Worm (Caenorhabditis elegans): Measurements from ENCODE around the gene lbp-4.
A peak's percentile ranks its signal among the peaks of the same experiment; 100 is the strongest.

lbp-4 gene

ce11 chrV:7826362-7826761, 6.0 kb downstream of the lbp-4 start:
- TF ChIP-seq B0019.2 (GFP tag; conservative IDR thresholded peaks at IDR 0.05) (no peak), snpc-3.4 (tag; optimal IDR thresholded peaks at IDR 0.05) (no peak), tlf-1 (GFP tag; optimal IDR thresholded peaks at IDR 0.05) (no peak), bed-2 (GFP tag; IDR thresholded peaks at IDR 0.05) (no peak), fkh-3 (tag; optimal IDR thresholded peaks at IDR 0.05) (no peak), dpff-1 (tag; optimal IDR thresholded peaks at IDR 0.05) (no peak), attf-5 (GFP tag; optimal IDR thresholded peaks at IDR 0.05) (no peak), F57A8.1 (GFP tag; optimal IDR thresholded peaks at IDR 0.05) (no peak), zfh-2 (GFP tag; conservative IDR thresholded peaks at IDR 0.05) (no peak), dox-1 (GFP tag; IDR thresholded peaks at IDR 0.05) (no peak)

DNA sequence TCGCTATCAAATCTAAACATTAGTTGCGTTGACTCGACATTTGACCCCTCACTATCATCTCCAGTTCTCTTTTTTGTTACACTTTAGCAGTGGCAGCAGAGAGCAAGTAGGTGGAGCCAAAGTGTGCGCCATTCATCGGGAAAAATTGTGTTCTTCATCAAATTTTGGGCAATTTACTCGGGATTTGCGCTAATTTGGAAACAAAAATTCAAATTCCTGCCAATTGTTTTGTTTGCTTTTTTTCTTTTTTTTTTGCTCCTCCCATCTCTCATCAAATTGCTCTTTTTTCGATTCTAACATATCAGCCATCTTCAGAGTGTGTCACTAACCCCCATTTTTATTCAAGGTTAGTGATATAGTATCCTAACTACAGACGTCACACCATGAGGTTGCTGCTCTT, 6.5 kb downstream of the lbp-4 start, which contains the start of gene mig-6:
Gene mig-6, plus strand, starts transcription at position 301 of the 400 bp plus-strand sequence.
- TF ChIP-seq hlh-12 (tag; optimal IDR thresholded peaks at IDR 0.05) = no peak
- no peak for TF ChIP-seq gei-17 (GFP tag; optimal IDR thresholded peaks at IDR 0.05)
- no peak for TF ChIP-seq cebp-1 (GFP tag; IDR thresholded peaks at IDR 0.05)
- no peak for TF ChIP-seq cebp-1 (tag; optimal IDR thresholded peaks at IDR 0.05)
- TF ChIP-seq nfya-2 (GFP tag; IDR thresholded peaks at IDR 0.05) = no peak
- TF ChIP-seq ztf-3 (GFP tag; optimal IDR thresholded peaks at IDR 0.05) = no peak
- no peak for TF ChIP-seq madf-8 (GFP tag; conservative IDR thresholded peaks at IDR 0.05)
- no peak for TF ChIP-seq K12H6.12 (tag; optimal IDR thresholded peaks at IDR 0.05)
- no peak for TF ChIP-seq ceh-58 (GFP tag; IDR thresholded peaks at IDR 0.05)
- no peak for TF ChIP-seq somi-1 (GFP tag; optimal IDR thresholded peaks at IDR 0.05)
- no peak for TF ChIP-seq aptf-3 (GFP tag; IDR thresholded peaks at IDR 0.05)

ce11 chrV:7830952-7831351, 10.6 kb downstream of the lbp-4 start:
- no peak for TF ChIP-seq efl-1 (GFP tag; optimal IDR thresholded peaks at IDR 0.05)
- TF ChIP-seq F37B4.10 (GFP tag; IDR thresholded peaks at IDR 0.05) = 0 out of 2 replicates have a peak, but pooled peaks have one; percentile 29
- no peak for TF ChIP-seq akir-1 (GFP tag; optimal IDR thresholded peaks at IDR 0.05)
- TF ChIP-seq ztf-28 (GFP tag; IDR thresholded peaks at IDR 0.05) = 0 out of 2 replicates have a peak, but pooled peaks have one; percentile 19
- TF ChIP-seq snpc-1.3 (tag; optimal IDR thresholded peaks at IDR 0.05; ENCODE audit: insufficient read depth) = no peak
- TF ChIP-seq B0261.1 (tag; optimal IDR thresholded peaks at IDR 0.05) = no peak
- no peak for TF ChIP-seq aptf-3 (GFP tag; IDR thresholded peaks at IDR 0.05)
- TF ChIP-seq hlh-12 (tag; optimal IDR thresholded peaks at IDR 0.05) = no peak
- no peak for TF ChIP-seq F39B2.1 (GFP tag; IDR thresholded peaks at IDR 0.05)
- no peak for TF ChIP-seq madf-3 (GFP tag; IDR thresholded peaks at IDR 0.05)
- peak; percentile 84 for TF ChIP-seq zfh-2 (GFP tag; conservative IDR thresholded peaks at IDR 0.05)
- TF ChIP-seq dox-1 (GFP tag; IDR thresholded peaks at IDR 0.05) = 0 out of 2 replicates have a peak, but pooled peaks have one; percentile 24
- no peak for TF ChIP-seq die-1 (tag; optimal IDR thresholded peaks at IDR 0.05)
- TF ChIP-seq pbrm-1 (GFP tag; IDR thresholded peaks at IDR 0.05) = no peak
- TF ChIP-seq ceh-58 (GFP tag; IDR thresholded peaks at IDR 0.05) = no peak

- TF ChIP-seq dox-1 (GFP tag; IDR thresholded peaks at IDR 0.05) = no peak
- TF ChIP-seq Y53G8AR.9 (GFP tag; conservative IDR thresholded peaks at IDR 0.05) = no peak
- TF ChIP-seq mel-28 (tag; optimal IDR thresholded peaks at IDR 0.05; ENCODE audit: borderline replicate concordance) = no peak
- no peak for TF ChIP-seq mes-4 (tag; optimal IDR thresholded peaks at IDR 0.05)
- no peak for TF ChIP-seq Y67H2A.10 (GFP tag; conservative IDR thresholded peaks at IDR 0.05)
- no peak for TF ChIP-seq F23B12.7 (tag; optimal IDR thresholded peaks at IDR 0.05; ENCODE audit: insufficient read depth)
- TF ChIP-seq pbrm-1 (GFP tag; IDR thresholded peaks at IDR 0.05) = no peak
- no peak for TF ChIP-seq T07F8.4 (tag; optimal IDR thresholded peaks at IDR 0.05)
- no peak for TF ChIP-seq sptf-2 (GFP tag; optimal IDR thresholded peaks at IDR 0.05)
- TF ChIP-seq nhr-80 (tag; optimal IDR thresholded peaks at IDR 0.05) = no peak
- no peak for TF ChIP-seq egl-18 (GFP tag; IDR thresholded peaks at IDR 0.05)
- TF ChIP-seq hlh-12 (tag; optimal IDR thresholded peaks at IDR 0.05) = no peak
- no peak for TF ChIP-seq B0035.1 (tag; optimal IDR thresholded peaks at IDR 0.05)
- no peak for TF ChIP-seq let-526 (GFP tag; IDR thresholded peaks at IDR 0.05)
- no peak for TF ChIP-seq lsy-27 (tag; optimal IDR thresholded peaks at IDR 0.05; ENCODE audit: borderline replicate concordance, insufficient read depth)
- no peak for TF ChIP-seq F22D6.2 (tag; optimal IDR thresholded peaks at IDR 0.05)
- no peak for TF ChIP-seq F52B5.7 (tag; optimal IDR thresholded peaks at IDR 0.05)
These were observed 16.5 kb downstream of the lbp-4 start, which contains the start of gene txt-5 for ce11 chrV:7836911-7837310. TSS of gene txt-5 (minus strand) at chrV:7837134.

All from whole organism, young adult.